Fruit fly (Drosophila melanogaster) S2 (cell line): ENCODE results near the gene Pex2.

Experiments used
- CG8478 ChIP-seq: fragments of >200 bp; optimal IDR thresholded peaks from 2 replicates; lab custom pipeline; 2018
- CTCF ChIP-seq, 2 experiments: fragments of >200 bp; optimal IDR thresholded peaks; 2 replicates each; lab custom pipeline; 2018

The Pex2 gene

dm6 chr3L:8358138-8358537, 19.3 kb downstream of the Pex2 start:
- TF ChIP-seq CTCF (optimal IDR thresholded peaks at IDR 0.05; lab: Kevin White, UChicago) (no peak), CG8478 (lab: Kevin White, UChicago) (no peak)

- TF ChIP-seq CG8478 (lab: Kevin White, UChicago) (no peak), CTCF (optimal IDR thresholded peaks at IDR 0.05; lab: Kevin White, UChicago) (no peak)
Observed at dm6 chr3L:8358776-8359455, 20.1 kb downstream of the Pex2 start.

dm6 chr3L:8360063-8360642, 21.3 kb downstream of the Pex2 start:
- TF ChIP-seq CG8478 (lab: Kevin White, UChicago) (no peak), CTCF (optimal IDR thresholded peaks at IDR 0.05; lab: Kevin White, UChicago) (no peak)

- TF ChIP-seq CG8478 (lab: Kevin White, UChicago), result no peak
- no peak for TF ChIP-seq CTCF (optimal IDR thresholded peaks at IDR 0.05; lab: Kevin White, UChicago)
Observed at dm6 chr3L:8360643-8361110, 21.8 kb downstream of the Pex2 start, which contains the start of gene Idh. Idh (minus strand) TSS chr3L:8360906.

- TF ChIP-seq CG8478 (lab: Kevin White, UChicago), result no peak
- no peak for TF ChIP-seq CTCF (optimal IDR thresholded peaks at IDR 0.05; lab: Kevin White, UChicago)
Observed at dm6 chr3L:8363266-8363665, 24.4 kb downstream of the Pex2 start.

dm6 chr3L:8368694-8369344, 30.0 kb downstream of the Pex2 start:
- TF ChIP-seq CTCF (optimal IDR thresholded peaks at IDR 0.05; lab: Kevin White, UChicago) (no peak), CG8478 (lab: Kevin White, UChicago) (no peak)

dm6 chr3L:8369456-8369855, 30.6 kb downstream of the Pex2 start:
- TF ChIP-seq CTCF (optimal IDR thresholded peaks at IDR 0.05; lab: Kevin White, UChicago) (no peak), CG8478 (lab: Kevin White, UChicago) (no peak)

dm6 chr3L:8370922-8371321, 32.1 kb downstream of the Pex2 start:
- TF ChIP-seq CTCF (optimal IDR thresholded peaks at IDR 0.05; lab: Kevin White, UChicago), result no peak

- no peak for TF ChIP-seq CG8478 (lab: Kevin White, UChicago)
- TF ChIP-seq CTCF (optimal IDR thresholded peaks at IDR 0.05; lab: Kevin White, UChicago), result no peak
Observed at dm6 chr3L:8371538-8371937, 32.7 kb downstream of the Pex2 start.

- no peak for TF ChIP-seq CTCF (optimal IDR thresholded peaks at IDR 0.05; lab: Kevin White, UChicago)
- TF ChIP-seq CG8478 (lab: Kevin White, UChicago), result no peak
Observed at dm6 chr3L:8372035-8372434, 33.2 kb downstream of the Pex2 start, which contains the start of gene ImpE1. ImpE1 (plus strand) TSS chr3L:8372405.

- no peak for TF ChIP-seq CTCF (optimal IDR thresholded peaks at IDR 0.05; lab: Kevin White, UChicago)
- TF ChIP-seq CG8478 (lab: Kevin White, UChicago), result no peak
Observed at dm6 chr3L:8374107-8374506, 35.3 kb downstream of the Pex2 start.

dm6 chr3L:8379161-8379560, 40.3 kb downstream of the Pex2 start:
- no peak for TF ChIP-seq CTCF (optimal IDR thresholded peaks at IDR 0.05; lab: Kevin White, UChicago)
- no peak for TF ChIP-seq CG8478 (lab: Kevin White, UChicago)

- TF ChIP-seq CTCF (optimal IDR thresholded peaks at IDR 0.05; lab: Kevin White, UChicago) (no peak), CG8478 (lab: Kevin White, UChicago) (no peak)
Observed at dm6 chr3L:8383968-8384367, 45.1 kb downstream of the Pex2 start.

- TF ChIP-seq CTCF (optimal IDR thresholded peaks at IDR 0.05; lab: Kevin White, UChicago) (no peak), CG8478 (lab: Kevin White, UChicago) (no peak)
Observed at dm6 chr3L:8385055-8385454, 46.2 kb downstream of the Pex2 start.
